Fruit fly (Drosophila melanogaster): ENCODE data around the gene CG33267.

- TF ChIP-seq usp (GFP tag; optimal IDR thresholded peaks at IDR 0.05) (no peak), psq (optimal IDR thresholded peaks at IDR 0.05) (no peak), EcR (GFP tag; optimal IDR thresholded peaks at IDR 0.05) (no peak)
These were observed 2.1 kb upstream of the CG33267 start, which contains the start of the genes CG7394 and Mob2 for dm6 chr3L:11561946-11562760.

Measured in whole organism.